Worm (Caenorhabditis elegans): ENCODE results near the gene F40G9.8.

ce11 chrIII:188426-188888 is 23.8 kb upstream of the F40G9.8 start, which contains the start of gene ubc-20:
- TF ChIP-seq egl-27 (tag; optimal IDR thresholded peaks at IDR 0.05) (no peak), fos-1 (tag; optimal IDR thresholded peaks at IDR 0.05) (no peak), ceh-82 (tag; optimal IDR thresholded peaks at IDR 0.05) (no peak)

Data from whole organism, L3 larva.